Worm (Caenorhabditis elegans) whole organism, L1 larva: ENCODE results near the gene T28A8.6.

Experiments used
- fkh-10 ChIP-seq: sonication (generic microtip); optimal IDR thresholded peaks from 2 replicates; lab custom pipeline; 2017; ENCODE audit warnings: missing biosample characterization, missing genetic modification reagents, missing genetic modification characterization
- lin-13 ChIP-seq: fragments of 150-350 bp; optimal IDR thresholded peaks from 2 replicates; lab custom pipeline; 2014; ENCODE audit warnings: missing biosample characterization, missing genetic modification reagents, missing genetic modification characterization
- nhr-77 ChIP-seq: fragments of 150-350 bp; optimal IDR thresholded peaks from 2 replicates; lab custom pipeline; 2014; ENCODE audit warnings: missing biosample characterization, missing genetic modification characterization
- nhr-85 ChIP-seq: sonication (generic microtip); peaks from one replicate; lab custom pipeline; 2016; ENCODE audit warnings: missing genetic modification characterization, inconsistent platforms, missing compliant biosample characterization
- nhr-90 ChIP-seq: sonication (generic microtip); optimal IDR thresholded peaks from 2 replicates; lab custom pipeline; 2016; ENCODE audit warnings: mild to moderate bottlenecking, missing genetic modification characterization, missing compliant biosample characterization; ENCODE audit not compliant: poor library complexity
- pag-3 ChIP-seq: sonication (generic microtip); optimal IDR thresholded peaks from 2 replicates; lab custom pipeline; 2017; ENCODE audit warnings: missing genetic modification characterization, mild to moderate bottlenecking, missing compliant biosample characterization, antibody characterized with exemption, borderline replicate concordance; ENCODE audit not compliant: insufficient read depth
- ztf-4 ChIP-seq: fragments of 150-350 bp; optimal IDR thresholded peaks from 2 replicates; lab custom pipeline; 2014; ENCODE audit warnings: missing biosample characterization, missing genetic modification characterization

DNA sequence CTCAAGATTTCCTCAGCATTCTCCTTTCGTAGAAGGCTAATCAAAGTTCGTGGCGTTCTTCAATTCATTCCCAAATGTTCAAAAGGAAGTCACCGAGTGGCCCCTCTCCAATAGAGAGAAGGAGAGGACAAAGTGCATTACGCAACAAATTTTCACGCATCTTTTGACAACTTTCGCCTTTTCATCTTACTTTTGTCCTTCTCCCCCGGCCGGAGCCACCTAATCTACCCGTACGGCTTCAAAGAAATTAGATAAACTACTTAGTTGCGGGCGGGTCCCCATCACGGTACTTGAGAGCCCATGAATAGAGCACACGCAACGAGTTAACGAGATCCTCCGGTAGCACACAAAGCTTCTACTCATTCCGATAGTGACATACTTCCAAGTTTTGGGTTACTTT is 27.7 kb downstream of the T28A8.6 start:
- TF ChIP-seq nhr-77 (tag; lab: Kevin White, UChicago): no peak
- peak; percentile 75 for TF ChIP-seq fkh-10 (GFP tag; lab: Kevin White, UChicago)
- TF ChIP-seq pag-3 (tag; lab: Kevin White, UChicago): no peak
- TF ChIP-seq nhr-85: no peak
- no peak for TF ChIP-seq lin-13 (GFP tag; lab: Kevin White, UChicago)
- TF ChIP-seq nhr-90 (tag; lab: Kevin White, UChicago): no peak
- no peak for TF ChIP-seq ztf-4
